Fruit fly (Drosophila melanogaster): Measurements from ENCODE around the gene wam.

DNA sequence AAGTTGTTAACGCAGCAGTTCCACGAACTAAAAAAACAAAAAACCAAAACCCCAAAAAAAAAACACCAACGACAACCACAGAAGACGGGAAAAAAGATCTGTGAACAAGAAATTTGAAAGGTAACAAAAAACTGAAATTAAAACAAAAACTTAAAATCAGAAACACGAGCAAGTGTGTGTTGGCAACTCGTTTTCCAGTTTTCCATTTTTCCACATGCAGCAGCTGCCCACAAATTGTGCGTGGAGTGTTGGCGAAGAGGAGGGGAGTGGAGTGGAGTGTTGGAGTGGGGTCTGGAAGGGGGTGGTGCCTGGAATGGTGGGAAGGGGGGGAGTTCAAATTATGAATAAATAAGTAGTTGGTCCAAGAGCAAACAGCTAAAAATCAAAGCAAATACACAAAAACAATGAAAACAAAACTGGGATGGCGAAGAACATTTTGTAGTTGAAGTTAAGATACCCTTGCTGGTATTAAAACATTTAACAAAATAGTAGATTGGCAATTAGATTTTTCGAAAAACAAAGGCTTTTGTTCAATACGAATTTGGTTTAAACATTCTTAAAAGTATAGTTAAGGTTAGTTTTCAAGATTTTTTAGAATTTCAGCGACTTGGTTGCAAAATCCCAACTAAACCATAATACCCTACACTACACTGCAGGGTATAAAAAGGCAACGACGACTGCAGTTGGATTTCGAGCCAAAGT is 45.6 kb upstream of the wam start:
- TF ChIP-seq Dfd (GFP tag; optimal IDR thresholded peaks at IDR 0.05) (peak; percentile 36), N (GFP tag; optimal IDR thresholded peaks at IDR 0.05) (no peak), OdsH (GFP tag; optimal IDR thresholded peaks at IDR 0.05) (peak; percentile 65), Sp1 (GFP tag; optimal IDR thresholded peaks at IDR 0.05) (no peak), pan (optimal IDR thresholded peaks at IDR 0.05) (peak; percentile 24), h (GFP tag; optimal IDR thresholded peaks at IDR 0.05) (peak; percentile 66), CG32264 (GFP tag; optimal IDR thresholded peaks at IDR 0.05) (peak; percentile 33), Mio (GFP tag; optimal IDR thresholded peaks at IDR 0.05) (no peak), psq (GFP tag; optimal IDR thresholded peaks at IDR 0.05) (no peak), usp (GFP tag; optimal IDR thresholded peaks at IDR 0.05) (no peak), Jra (GFP tag; optimal IDR thresholded peaks at IDR 0.05) (no peak)
